Worm (Caenorhabditis elegans) whole organism, young adult: ENCODE results near the gene F01D5.8.
A peak's percentile ranks its signal among the peaks of the same experiment; 100 is the strongest.

Experiments used
- F39B2.1 ChIP-seq: fragments of 200-800 bp; sonication (Bioruptor generic); IDR thresholded peaks from 2 replicates; pipeline ENCODE4 v1.3.6; 2022; ENCODE audit warnings: missing genetic modification reagents, missing genetic modification characterization, missing compliant biosample characterization
- F49E8.2 ChIP-seq: sonication (generic microtip); optimal IDR thresholded peaks from 3 replicates; lab custom pipeline; 2017; ENCODE audit warnings: missing genetic modification characterization, mild to moderate bottlenecking, missing compliant biosample characterization, antibody characterized with exemption, moderate library complexity; ENCODE audit not compliant: insufficient read depth
- F52B5.7 ChIP-seq: sonication (generic microtip); optimal IDR thresholded peaks from 2 replicates; lab custom pipeline; 2016; ENCODE audit warnings: mild to moderate bottlenecking, missing genetic modification characterization, missing compliant biosample characterization
- F55B11.4 ChIP-seq: sonication (generic microtip); optimal IDR thresholded peaks from 2 replicates; lab custom pipeline; 2016; ENCODE audit warnings: missing compliant biosample characterization, missing genetic modification characterization, borderline replicate concordance; ENCODE audit not compliant: insufficient read depth
- F57A8.1 ChIP-seq: fragments of 200-800 bp; sonication (Bioruptor generic); optimal IDR thresholded peaks from 2 replicates; lab custom pipeline; 2018; ENCODE audit warnings: mild to moderate bottlenecking, missing genetic modification characterization, moderate library complexity, missing compliant biosample characterization
- T26A5.8 ChIP-seq: sonication (generic microtip); optimal IDR thresholded peaks from 2 replicates; lab custom pipeline; 2016; ENCODE audit warnings: missing genetic modification characterization, missing compliant biosample characterization
- Y79H2A.3 ChIP-seq: fragments of 200-800 bp; sonication (Bioruptor generic); conservative IDR thresholded peaks from 2 replicates; pipeline ENCODE4 v1.3.6; 2022; ENCODE audit warnings: missing genetic modification reagents, missing genetic modification characterization, missing compliant biosample characterization
- Y95B8A.8 ChIP-seq: fragments of 200-800 bp; sonication (Bioruptor generic); IDR thresholded peaks from 2 replicates; pipeline ENCODE4 v1.3.6; 2022; ENCODE audit warnings: missing genetic modification reagents, missing genetic modification characterization, missing compliant biosample characterization
- akir-1 ChIP-seq: fragments of 200-800 bp; sonication (Bioruptor generic); optimal IDR thresholded peaks from 2 replicates; lab custom pipeline; 2018; ENCODE audit warnings: mild to moderate bottlenecking, missing genetic modification characterization, moderate library complexity, missing compliant biosample characterization
- attf-5 ChIP-seq: fragments of 200-800 bp; sonication (Bioruptor generic); optimal IDR thresholded peaks from 2 replicates; lab custom pipeline; 2018; ENCODE audit warnings: mild to moderate bottlenecking, missing genetic modification characterization, missing compliant biosample characterization
- bed-1 ChIP-seq: fragments of 200-800 bp; sonication (Bioruptor generic); IDR thresholded peaks from 2 replicates; pipeline ENCODE4 v1.3.6; 2022; ENCODE audit warnings: missing genetic modification reagents, missing genetic modification characterization, missing compliant biosample characterization
- ceh-58 ChIP-seq: fragments of 200-800 bp; sonication (Bioruptor generic); IDR thresholded peaks from 2 replicates; pipeline ENCODE4 v1.3.6; 2022; ENCODE audit warnings: missing genetic modification characterization, missing compliant biosample characterization
- ceh-79 ChIP-seq: sonication (generic microtip); optimal IDR thresholded peaks from 2 replicates; lab custom pipeline; 2017; ENCODE audit warnings: mild to moderate bottlenecking, missing genetic modification characterization, missing compliant biosample characterization
- dox-1 ChIP-seq: fragments of 200-800 bp; sonication (Bioruptor generic); IDR thresholded peaks from 2 replicates; pipeline ENCODE4 v1.3.6; 2022; ENCODE audit warnings: missing genetic modification reagents, missing genetic modification characterization, missing compliant biosample characterization
- egrh-3 ChIP-seq: fragments of 200-800 bp; sonication (Bioruptor generic); IDR thresholded peaks from 2 replicates; pipeline ENCODE4 v1.3.6; 2022; ENCODE audit warnings: missing genetic modification reagents, missing genetic modification characterization, missing compliant biosample characterization
- him-1 ChIP-seq: sonication (generic microtip); optimal IDR thresholded peaks from 2 replicates; lab custom pipeline; 2016; ENCODE audit warnings: missing genotype, missing genetic modification reagents, missing genetic modification characterization, missing compliant biosample characterization
- hlh-12 ChIP-seq: sonication (generic microtip); optimal IDR thresholded peaks from 2 replicates; lab custom pipeline; 2016; ENCODE audit warnings: missing genetic modification characterization, missing compliant biosample characterization
- hlh-26 ChIP-seq: fragments of 200-800 bp; sonication (Bioruptor generic); conservative IDR thresholded peaks from 2 replicates; pipeline ENCODE4 v1.3.6; 2022; ENCODE audit warnings: missing genetic modification reagents, missing genetic modification characterization, missing compliant biosample characterization
- hmg-20 ChIP-seq: fragments of 200-800 bp; sonication (Bioruptor generic); IDR thresholded peaks from 2 replicates; pipeline ENCODE4 v1.3.6; 2022; ENCODE audit warnings: missing genetic modification reagents, missing genetic modification characterization, missing compliant biosample characterization
- hsf-1 ChIP-seq: fragments of 200-800 bp; sonication (Bioruptor generic); IDR thresholded peaks from 2 replicates; pipeline ENCODE4 v1.3.6; 2022; ENCODE audit warnings: missing genetic modification reagents, missing genetic modification characterization, missing compliant biosample characterization
- let-526 ChIP-seq: fragments of 200-800 bp; sonication (Bioruptor generic); IDR thresholded peaks from 2 replicates; pipeline ENCODE4 v1.3.6; 2022; ENCODE audit warnings: missing genetic modification reagents, missing genetic modification characterization, missing compliant biosample characterization
- lin-40 ChIP-seq: sonication (generic microtip); optimal IDR thresholded peaks from 2 replicates; lab custom pipeline; 2016; ENCODE audit warnings: missing genetic modification characterization, mild to moderate bottlenecking, missing compliant biosample characterization, missing genotype, missing genetic modification reagents
- mel-28 ChIP-seq: sonication (generic microtip); optimal IDR thresholded peaks from 2 replicates; lab custom pipeline; 2016; ENCODE audit warnings: borderline replicate concordance, mild to moderate bottlenecking, missing genetic modification characterization, missing compliant biosample characterization
- mxl-1 ChIP-seq: sonication (generic microtip); optimal IDR thresholded peaks from 2 replicates; lab custom pipeline; 2016; ENCODE audit warnings: missing genetic modification characterization, missing compliant biosample characterization
- nfya-1 ChIP-seq: sonication (generic microtip); optimal IDR thresholded peaks from 2 replicates; lab custom pipeline; 2017; ENCODE audit warnings: antibody characterized with exemption, missing compliant biosample characterization, missing genetic modification characterization, borderline replicate concordance; ENCODE audit not compliant: insufficient read depth
- nfya-2 ChIP-seq: fragments of 200-800 bp; sonication (Bioruptor generic); IDR thresholded peaks from 2 replicates; pipeline ENCODE4 v1.3.6; 2022; ENCODE audit warnings: missing genetic modification reagents, missing genetic modification characterization, missing compliant biosample characterization
- nhr-120 ChIP-seq: fragments of 200-800 bp; sonication (Bioruptor generic); IDR thresholded peaks from 2 replicates; pipeline ENCODE4 v1.3.6; 2022; ENCODE audit warnings: missing genetic modification characterization, missing compliant biosample characterization
- nhr-179 ChIP-seq: sonication (generic microtip); optimal IDR thresholded peaks from 2 replicates; lab custom pipeline; 2016; ENCODE audit warnings: mild to moderate bottlenecking, missing genetic modification characterization, missing compliant biosample characterization
- nhr-80 ChIP-seq: sonication (generic microtip); optimal IDR thresholded peaks from 2 replicates; lab custom pipeline; 2016; ENCODE audit warnings: missing genetic modification characterization, missing compliant biosample characterization
- rec-8 ChIP-seq, 2 experiments: sonication (generic microtip); optimal IDR thresholded peaks; 2 replicates each; lab custom pipeline; 2016; ENCODE audit warnings: mild to moderate bottlenecking in 2 of 2, missing genetic modification characterization in 2 of 2, missing genetic modification reagents in 2 of 2, missing genotype in 2 of 2, missing biosample characterization in 1 of 2, missing compliant biosample characterization in 1 of 2, moderate library complexity in 1 of 2
- sea-2 ChIP-seq: fragments of 200-800 bp; sonication (Bioruptor generic); IDR thresholded peaks from 2 replicates; pipeline ENCODE4 v1.3.6; 2022; ENCODE audit warnings: missing genetic modification characterization, missing compliant biosample characterization
- snpc-1.3 ChIP-seq: sonication (generic microtip); optimal IDR thresholded peaks from 2 replicates; lab custom pipeline; 2017; ENCODE audit warnings: missing genetic modification characterization, mild to moderate bottlenecking, missing compliant biosample characterization, antibody characterized with exemption, moderate library complexity, missing genotype, missing genetic modification reagents; ENCODE audit not compliant: insufficient read depth
- sptf-2 ChIP-seq: fragments of 200-800 bp; sonication (Bioruptor generic); optimal IDR thresholded peaks from 2 replicates; lab custom pipeline; 2018; ENCODE audit warnings: mild to moderate bottlenecking, missing genetic modification characterization, missing compliant biosample characterization
- tbx-9 ChIP-seq: sonication (generic microtip); optimal IDR thresholded peaks from 2 replicates; lab custom pipeline; 2016; ENCODE audit warnings: borderline replicate concordance, missing genetic modification characterization, inconsistent platforms, missing compliant biosample characterization
- xnd-1 ChIP-seq: sonication (generic microtip); optimal IDR thresholded peaks from 2 replicates; lab custom pipeline; 2016; ENCODE audit warnings: missing genotype, missing genetic modification reagents, missing genetic modification characterization, missing compliant biosample characterization
- zfh-2 ChIP-seq: fragments of 200-800 bp; sonication (Bioruptor generic); conservative IDR thresholded peaks from 2 replicates; pipeline ENCODE4 v1.3.6; 2022; ENCODE audit warnings: missing genetic modification reagents, missing genetic modification characterization, missing compliant biosample characterization
- zim-3 ChIP-seq: sonication (generic microtip); optimal IDR thresholded peaks from 2 replicates; lab custom pipeline; 2017; ENCODE audit warnings: mild to moderate bottlenecking, missing genetic modification characterization, moderate library complexity, missing compliant biosample characterization
- ztf-18 ChIP-seq: sonication (generic microtip); optimal IDR thresholded peaks from 2 replicates; lab custom pipeline; 2016; ENCODE audit warnings: missing genotype, mild to moderate bottlenecking, missing genetic modification characterization, missing compliant biosample characterization
- ztf-26 ChIP-seq: sonication (generic microtip); optimal IDR thresholded peaks from 2 replicates; lab custom pipeline; 2017; ENCODE audit warnings: missing genetic modification characterization, missing compliant biosample characterization

F01D5.8 gene

DNA sequence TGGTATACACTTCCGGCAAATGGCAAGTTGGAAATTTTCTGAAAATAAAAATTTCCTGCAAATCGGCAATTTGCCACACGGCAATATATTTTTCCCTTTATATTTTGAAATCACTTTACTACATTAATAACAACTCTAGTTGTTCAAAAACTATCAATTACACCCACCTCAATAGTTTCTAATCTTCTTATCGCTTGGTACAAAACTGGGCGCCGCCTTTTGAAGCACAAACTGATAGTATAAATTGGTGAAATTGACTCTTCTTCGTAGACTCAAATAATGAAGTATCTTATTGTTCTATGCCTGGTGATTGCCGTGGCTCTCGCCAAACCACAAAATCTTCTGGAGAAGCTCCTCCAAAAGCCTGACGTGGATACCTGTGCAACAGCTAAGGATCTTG is 29.4 kb upstream of the F01D5.8 start, which contains the start of gene Y39G8B.9:
Gene Y39G8B.9 (plus strand): TSS at position 269 of the 400 bp plus-strand sequence.
- no peak for TF ChIP-seq hsf-1 (GFP tag; lab: Robert Waterston, UW)
- TF ChIP-seq nhr-80 (tag; lab: Kevin White, UChicago): peak; percentile 25

DNA sequence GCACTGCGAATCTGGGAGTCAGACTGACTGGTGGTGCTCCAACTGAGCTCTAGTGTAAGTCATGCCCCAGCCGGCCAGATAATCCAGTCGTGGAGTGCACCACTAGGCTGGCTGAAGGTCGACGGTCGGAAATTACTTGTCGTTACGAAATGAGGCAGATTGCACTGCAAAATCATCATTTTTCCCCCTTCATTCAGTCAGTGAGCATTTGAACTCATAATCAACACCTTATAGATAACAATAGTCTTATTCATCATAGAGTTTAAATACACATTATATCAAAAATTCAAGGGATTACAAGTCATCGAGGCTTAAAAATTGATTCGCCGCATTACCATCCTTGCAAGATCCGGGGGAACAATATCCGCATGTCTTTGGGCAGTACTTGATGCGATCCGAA is 28.7 kb upstream of the F01D5.8 start:
- TF ChIP-seq Y95B8A.8 (GFP tag; lab: Robert Waterston, UW) (no peak), him-1 (tag; lab: Kevin White, UChicago) (no peak), F55B11.4 (no peak), xnd-1 (tag; lab: Kevin White, UChicago) (no peak), zim-3 (tag; lab: Kevin White, UChicago) (no peak), F49E8.2 (no peak), hmg-20 (no peak), ceh-58 (no peak), sea-2 (GFP tag; lab: Robert Waterston, UW) (no peak), mel-28 (tag; lab: Kevin White, UChicago) (no peak), nhr-120 (no peak), hlh-26 (GFP tag; lab: Robert Waterston, UW) (no peak), F39B2.1 (GFP tag; lab: Robert Waterston, UW) (no peak), rec-8 (tag; optimal IDR thresholded peaks at IDR 0.05; lab: Kevin White, UChicago) (no peak), mxl-1 (tag; lab: Kevin White, UChicago) (no peak), lin-40 (tag; lab: Kevin White, UChicago) (no peak), akir-1 (GFP tag; lab: Kevin White, UChicago) (no peak), snpc-1.3 (no peak), attf-5 (no peak)

DNA sequence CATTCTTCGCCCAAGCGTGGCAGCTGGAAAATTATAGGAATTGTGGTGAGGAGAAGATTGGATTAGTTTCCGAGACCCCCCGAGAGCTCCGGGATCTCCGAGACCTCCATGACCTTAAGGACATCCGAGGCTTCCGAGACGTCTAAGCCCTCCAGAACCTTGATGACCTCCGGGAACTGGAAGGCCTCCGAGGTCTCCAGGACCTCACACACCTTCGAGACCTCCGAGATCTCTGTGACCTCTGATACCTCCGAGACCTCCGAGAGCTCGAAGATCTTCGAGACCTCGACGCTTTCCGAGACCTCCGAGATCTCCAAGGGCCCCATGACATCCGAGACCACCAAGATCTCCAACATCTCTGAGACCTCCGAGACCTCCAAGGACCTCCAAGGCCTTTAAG is 28.3 kb upstream of the F01D5.8 start:
- TF ChIP-seq F39B2.1 (GFP tag; lab: Robert Waterston, UW): no peak
- TF ChIP-seq egrh-3 (GFP tag; lab: Robert Waterston, UW): peak; percentile 79
- TF ChIP-seq F52B5.7 (tag; lab: Kevin White, UChicago): no peak
- TF ChIP-seq him-1 (tag; lab: Kevin White, UChicago): no peak
- peak; percentile 72; the same call in 1 of the 2 replicates for TF ChIP-seq zfh-2 (GFP tag; lab: Robert Waterston, UW)
- TF ChIP-seq ceh-79 (tag; lab: Kevin White, UChicago): no peak

DNA sequence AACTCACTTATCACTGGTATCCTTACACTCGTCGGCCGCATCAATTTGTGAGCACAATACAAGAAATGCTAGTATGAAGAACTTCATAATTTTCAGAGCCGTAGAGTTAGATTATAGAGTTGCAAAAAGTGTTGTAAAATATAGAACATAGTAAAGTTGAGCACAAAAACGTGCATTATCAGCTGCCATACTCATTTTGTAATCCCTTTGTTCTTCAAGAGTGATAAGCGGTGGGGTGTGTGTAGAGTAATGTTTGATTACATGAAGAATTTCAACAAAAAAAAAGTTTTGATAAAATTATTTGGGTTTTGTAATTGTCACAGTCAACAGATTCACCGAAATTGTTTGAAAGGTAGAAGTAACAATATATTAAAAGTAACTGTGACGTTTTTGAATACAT is 27.6 kb upstream of the F01D5.8 start, which contains the start of the genes Y39G8B.13 and Y39G8B.10:
Gene Y39G8B.13 (minus strand): TSS at position 125 of the 400 bp plus-strand sequence.
Gene Y39G8B.10 (minus strand): TSS at position 193 of the 400 bp plus-strand sequence.
- TF ChIP-seq nfya-1: no peak
- no peak for TF ChIP-seq nfya-2 (GFP tag; lab: Robert Waterston, UW)
- no peak for TF ChIP-seq F57A8.1 (GFP tag; lab: Kevin White, UChicago)
- no peak for TF ChIP-seq dox-1 (GFP tag; lab: Robert Waterston, UW)
- TF ChIP-seq Y79H2A.3 (GFP tag; lab: Robert Waterston, UW): no peak
- no peak for TF ChIP-seq ztf-26 (tag; lab: Kevin White, UChicago)
- no peak for TF ChIP-seq hlh-12 (tag; lab: Kevin White, UChicago)
- TF ChIP-seq T26A5.8: no peak
- TF ChIP-seq ztf-18 (tag; lab: Kevin White, UChicago): no peak
- no peak for TF ChIP-seq let-526 (GFP tag; lab: Robert Waterston, UW)
- no peak for TF ChIP-seq tbx-9 (tag; lab: Kevin White, UChicago)
- no peak for TF ChIP-seq sptf-2 (GFP tag; lab: Kevin White, UChicago)
- no peak for TF ChIP-seq nhr-179 (tag; lab: Kevin White, UChicago)
- no peak for TF ChIP-seq bed-1 (GFP tag; lab: Robert Waterston, UW)
- TF ChIP-seq, all 124 proteins: peak for 0
